Worm (Caenorhabditis elegans): ENCODE measurements around the gene fat-1.

fat-1 gene

ce11 chrIV:13318773-13319172, 3.3 kb downstream of the fat-1 start (continued):
- TF ChIP-seq pha-4 (GFP tag; IDR thresholded peaks at IDR 0.05) (0 out of 2 replicates have a peak, but pooled peaks have one; percentile 45), pha-4 (tag; optimal IDR thresholded peaks at IDR 0.05) (no peak), nhr-6 (tag; optimal IDR thresholded peaks at IDR 0.05) (no peak), ztf-11 (tag; optimal IDR thresholded peaks at IDR 0.05) (no peak), sdz-12 (GFP tag; optimal IDR thresholded peaks at IDR 0.05) (no peak), F49E8.2 (tag; optimal IDR thresholded peaks at IDR 0.05; ENCODE audit: borderline replicate concordance) (no peak), nhr-28 (tag; optimal IDR thresholded peaks at IDR 0.05) (peak; percentile 99), nhr-111 (GFP tag; optimal IDR thresholded peaks at IDR 0.05) (no peak), aha-1 (tag) (peak; percentile 98), mxl-3 (GFP tag; optimal IDR thresholded peaks at IDR 0.05) (peak; percentile 22)

- TF ChIP-seq ZK546.5 (tag; optimal IDR thresholded peaks at IDR 0.05) (no peak), nhr-111 (GFP tag; optimal IDR thresholded peaks at IDR 0.05) (no peak), aha-1 (tag) (peak; percentile 91), unc-130 (GFP tag; optimal IDR thresholded peaks at IDR 0.05) (no peak), ceh-28 (tag; optimal IDR thresholded peaks at IDR 0.05) (peak; percentile 89), nhr-11 (tag; optimal IDR thresholded peaks at IDR 0.05) (no peak), tra-1 (GFP tag; IDR thresholded peaks at IDR 0.05) (no peak), spr-3 (GFP tag; optimal IDR thresholded peaks at IDR 0.05) (no peak), nhr-102 (tag; optimal IDR thresholded peaks at IDR 0.05) (no peak), Y75B8A.6 (GFP tag; IDR thresholded peaks at IDR 0.05) (no peak), sdz-12 (GFP tag; optimal IDR thresholded peaks at IDR 0.05) (no peak), pqm-1 (tag; optimal IDR thresholded peaks at IDR 0.05) (no peak), mxl-3 (GFP tag; optimal IDR thresholded peaks at IDR 0.05) (no peak), hif-1 (tag; optimal IDR thresholded peaks at IDR 0.05) (no peak), duxl-1 (tag; optimal IDR thresholded peaks at IDR 0.05; ENCODE audit: poor library complexity) (no peak)
Observed at ce11 chrIV:13319886-13320650, 4.6 kb downstream of the fat-1 start.

- TF ChIP-seq dmd-8 (GFP tag; IDR thresholded peaks at IDR 0.05), result no peak
- TF ChIP-seq dmd-6 (GFP tag; IDR thresholded peaks at IDR 0.05), result peak; percentile 95
- peak; percentile 81 for TF ChIP-seq nhr-77 (tag; optimal IDR thresholded peaks at IDR 0.05)
- TF ChIP-seq lin-38 (GFP tag; IDR thresholded peaks at IDR 0.05), result peak; percentile 47
- peak in 1 of 2 experiments; percentile 66 for TF ChIP-seq mdl-1 (tag; optimal IDR thresholded peaks at IDR 0.05)
- TF ChIP-seq dve-1 (tag; optimal IDR thresholded peaks at IDR 0.05; ENCODE audit: insufficient read depth), result peak; percentile 97
- TF ChIP-seq lin-1 (GFP tag; IDR thresholded peaks at IDR 0.05), result peak; percentile 87
- no peak for TF ChIP-seq cey-2 (tag; optimal IDR thresholded peaks at IDR 0.05; ENCODE audit: borderline replicate concordance, insufficient read depth)
- TF ChIP-seq unc-39 (tag; optimal IDR thresholded peaks at IDR 0.05), result no peak
- TF ChIP-seq mxl-2 (GFP tag; conservative IDR thresholded peaks at IDR 0.05), result no peak
- TF ChIP-seq F26F4.8 (GFP tag; conservative IDR thresholded peaks at IDR 0.05), result no peak
- TF ChIP-seq nhr-102 (tag; optimal IDR thresholded peaks at IDR 0.05), result peak; percentile 82
- peak; percentile 90 for TF ChIP-seq mep-1 (tag; optimal IDR thresholded peaks at IDR 0.05)
- no peak for TF ChIP-seq madf-9 (GFP tag; conservative IDR thresholded peaks at IDR 0.05)
- TF ChIP-seq fkh-10 (GFP tag; optimal IDR thresholded peaks at IDR 0.05), result peak; percentile 7
- peak; percentile 47; the same call in 1 of the 2 replicates for TF ChIP-seq php-3 (GFP tag; IDR thresholded peaks at IDR 0.05)
- peak; percentile 22 for TF ChIP-seq pqm-1 (tag; optimal IDR thresholded peaks at IDR 0.05)
- TF ChIP-seq nhr-11 (tag; optimal IDR thresholded peaks at IDR 0.05), result peak; percentile 86
- TF ChIP-seq lin-13 (GFP tag; optimal IDR thresholded peaks at IDR 0.05), result no peak
- TF ChIP-seq gei-8 (GFP tag; optimal IDR thresholded peaks at IDR 0.05), result no peak
- no peak for TF ChIP-seq attf-4 (tag; optimal IDR thresholded peaks at IDR 0.05)
- no peak for TF ChIP-seq unc-62 (GFP tag; optimal IDR thresholded peaks at IDR 0.05 in 1 of 2)
- TF ChIP-seq unc-62 (tag; optimal IDR thresholded peaks at IDR 0.05), result no peak
- TF ChIP-seq nhr-237 (tag; optimal IDR thresholded peaks at IDR 0.05), result no peak
- TF ChIP-seq snpc-1.2 (GFP tag; IDR thresholded peaks at IDR 0.05), result no peak
- TF ChIP-seq saeg-2 (GFP tag; IDR thresholded peaks at IDR 0.05), result 0 out of 2 replicates have a peak, but pooled peaks have one; percentile 35
- 0 out of 2 replicates have a peak, but pooled peaks have one; percentile 54 for TF ChIP-seq zfp-3 (GFP tag; conservative IDR thresholded peaks at IDR 0.05)
- no peak for TF ChIP-seq ceh-28 (tag; optimal IDR thresholded peaks at IDR 0.05)
- no peak for TF ChIP-seq F49E8.2 (tag; optimal IDR thresholded peaks at IDR 0.05; ENCODE audit: borderline replicate concordance)
- TF ChIP-seq ceh-44 (GFP tag; IDR thresholded peaks at IDR 0.05), result no peak
- no peak for TF ChIP-seq spr-3 (GFP tag; optimal IDR thresholded peaks at IDR 0.05)
Observed at ce11 chrIV:13322429-13322828, 7.0 kb downstream of the fat-1 start.
